Worm (Caenorhabditis elegans): ENCODE measurements around the gene C13A2.6.
A peak's percentile ranks its signal among the peaks of the same experiment; 100 is the strongest.
"Not testable (repeated sequence)": the region's sequence is repeated elsewhere in the genome, so short reads cannot be mapped to it uniquely, and the experiment has no call there.

Gene C13A2.6

ce11 chrV:7304506-7304905 is 35.0 kb downstream of the C13A2.6 start, which contains the start of gene F07G11.2:
Gene F07G11.2 (plus strand): TSS chrV:7304806.
- not testable (repeated sequence) for TF ChIP-seq lin-14 (GFP tag; optimal IDR thresholded peaks at IDR 0.05); nhr-19 (GFP tag; conservative IDR thresholded peaks at IDR 0.05); unc-30 (tag; optimal IDR thresholded peaks at IDR 0.05)

ce11 chrV:7307089-7307488 is 37.6 kb downstream of the C13A2.6 start, which contains the start of gene F07G11.1:
Gene F07G11.1 (plus strand): TSS chrV:7307389.
- TF ChIP-seq pag-3 (tag; optimal IDR thresholded peaks at IDR 0.05; ENCODE audit: borderline replicate concordance, insufficient read depth) (no peak), efl-1 (optimal IDR thresholded peaks at IDR 0.05) (no peak), efl-1 (GFP tag; optimal IDR thresholded peaks at IDR 0.05 in 1 of 2) (peak in 1 of 2 experiments; percentile 28)

- TF ChIP-seq snpc-4 (tag; optimal IDR thresholded peaks at IDR 0.05) (no peak), nhr-84 (tag; optimal IDR thresholded peaks at IDR 0.05) (no peak), tlp-1 (tag; optimal IDR thresholded peaks at IDR 0.05) (no peak), isw-1 (GFP tag; IDR thresholded peaks at IDR 0.05) (no peak), C16A3.4 (tag; optimal IDR thresholded peaks at IDR 0.05) (no peak), lin-15B (tag; optimal IDR thresholded peaks at IDR 0.05) (no peak), aly-2 (tag; optimal IDR thresholded peaks at IDR 0.05) (no peak), nhr-20 (tag; optimal IDR thresholded peaks at IDR 0.05) (no peak), lin-13 (GFP tag; optimal IDR thresholded peaks at IDR 0.05) (no peak), nhr-76 (tag; optimal IDR thresholded peaks at IDR 0.05) (no peak), egl-13 (tag; optimal IDR thresholded peaks at IDR 0.05) (no peak), F16B12.6 (tag; optimal IDR thresholded peaks at IDR 0.05) (no peak), unc-98 (GFP tag; IDR thresholded peaks at IDR 0.05) (no peak), fkh-8 (tag; optimal IDR thresholded peaks at IDR 0.05) (no peak), ama-1 (optimal IDR thresholded peaks at IDR 0.05) (no peak), unc-86 (tag; optimal IDR thresholded peaks at IDR 0.05) (no peak), aha-1 (tag; optimal IDR thresholded peaks at IDR 0.05) (no peak)
These were observed 43.7 kb downstream of the C13A2.6 start, which contains the start of gene srx-6 for ce11 chrV:7313233-7313632. Gene srx-6 (minus strand): TSS chrV:7313333.

ce11 chrV:7320909-7321308 is 51.4 kb downstream of the C13A2.6 start, which contains the start of gene lmd-4:
Gene lmd-4 (minus strand): TSS chrV:7321009.
- TF ChIP-seq efl-1 (optimal IDR thresholded peaks at IDR 0.05) (no peak), efl-1 (GFP tag; optimal IDR thresholded peaks at IDR 0.05 in 1 of 2) (peak in 1 of 2 experiments; percentile 17), nhr-237 (tag; optimal IDR thresholded peaks at IDR 0.05) (no peak), ztf-11 (tag; optimal IDR thresholded peaks at IDR 0.05) (no peak)

ce11 chrV:7321915-7322314 is 52.4 kb downstream of the C13A2.6 start, which contains the start of gene F10G2.10:
Gene F10G2.10 (plus strand): TSS chrV:7322215.
- no peak for TF ChIP-seq xbp-1 (tag; optimal IDR thresholded peaks at IDR 0.05)
- no peak for TF ChIP-seq lsy-2 (tag; optimal IDR thresholded peaks at IDR 0.05)
- TF ChIP-seq skn-1 (tag; optimal IDR thresholded peaks at IDR 0.05), result no peak

Measured in whole organism, L1 larva.